Fruit fly (Drosophila melanogaster): ENCODE measurements around the gene CG14877.

DNA sequence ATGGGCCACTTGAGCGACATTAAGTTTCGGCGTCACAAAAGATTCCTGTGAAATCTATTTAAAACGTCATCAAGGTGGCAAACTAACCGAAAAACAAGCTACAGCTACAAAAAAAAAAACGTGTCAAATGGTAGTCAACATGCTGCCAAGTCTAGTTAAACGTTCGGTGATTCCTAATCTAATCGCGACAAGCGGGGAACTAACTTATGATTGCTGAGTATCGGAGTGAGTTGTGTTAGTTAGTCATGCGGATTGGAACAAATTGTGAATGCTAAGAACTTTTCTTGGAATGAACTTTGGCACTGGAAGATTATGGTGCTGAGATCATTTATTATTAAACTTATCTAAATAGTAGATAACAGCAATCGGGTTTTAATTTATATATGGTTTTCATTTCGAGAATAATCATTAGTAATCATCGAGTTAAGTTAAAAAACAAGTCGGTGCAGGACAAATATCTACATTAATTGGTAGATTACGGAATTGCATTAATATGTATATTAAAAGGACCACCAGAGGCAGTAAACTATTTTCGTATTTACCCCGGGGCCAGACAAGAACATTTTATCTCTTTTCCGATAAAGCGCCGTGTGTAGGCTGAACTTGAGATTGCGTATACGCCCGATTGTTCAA lies 4.6 kb downstream of the CG14877 start:
- TF ChIP-seq CTCF (optimal IDR thresholded peaks at IDR 0.05) = no peak
- no peak for TF ChIP-seq CG8478 (optimal IDR thresholded peaks at IDR 0.05)

Measured in S2 (cell line).